Fruit fly (Drosophila melanogaster): ENCODE results near the gene Edc3.

The Edc3 gene

DNA sequence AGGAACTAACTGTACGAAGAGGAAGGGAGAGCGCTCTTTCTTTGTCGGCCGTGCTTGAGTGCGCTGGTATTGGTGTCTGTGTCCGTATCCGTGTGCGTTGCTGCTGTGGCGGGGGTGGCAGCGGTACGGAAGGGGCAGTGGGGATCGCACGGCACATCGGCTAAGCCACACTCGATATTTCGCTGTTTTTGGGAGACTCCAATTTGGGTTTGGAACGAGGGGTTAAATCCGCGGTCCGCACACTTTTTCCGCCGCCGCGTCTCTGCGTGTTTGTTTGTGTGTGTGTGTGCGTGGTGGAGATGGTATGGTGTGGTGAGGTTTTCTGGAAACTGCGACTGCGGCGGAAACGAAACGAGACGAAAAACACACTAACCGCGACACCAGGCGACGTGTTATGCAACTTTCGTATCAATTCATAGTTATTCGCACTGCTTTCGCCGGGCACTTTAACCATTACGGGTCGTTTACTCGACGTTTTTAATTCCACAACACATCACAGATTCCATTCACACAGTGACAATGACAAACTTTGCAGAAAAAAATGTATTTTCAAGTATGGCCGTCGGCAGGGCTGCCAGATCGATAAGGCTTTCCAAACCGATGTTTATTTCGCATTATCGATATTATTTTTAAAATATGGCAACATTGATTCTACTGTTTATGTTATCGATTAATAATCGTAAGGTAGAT lies 27.7 kb upstream of the Edc3 start, which contains the start of gene CycT (continued):
- TF ChIP-seq CG10565 (GFP tag; optimal IDR thresholded peaks at IDR 0.05) (no peak), NK7.1 (GFP tag; optimal IDR thresholded peaks at IDR 0.05) (no peak), CG14710 (tag; optimal IDR thresholded peaks at IDR 0.05) (peak; percentile 70), CG34422 (GFP tag; IDR thresholded peaks at IDR 0.05) (peak; percentile 56; the same call in 2 of the 3 replicates), ase (GFP tag; IDR thresholded peaks at IDR 0.05) (no peak), Mad (GFP tag; optimal IDR thresholded peaks at IDR 0.05) (peak; percentile 0), CG17385 (GFP tag; optimal IDR thresholded peaks at IDR 0.05) (peak; percentile 52), CG12391 (tag; optimal IDR thresholded peaks at IDR 0.05) (peak; percentile 43), bbx (GFP tag; IDR thresholded peaks at IDR 0.05; ENCODE audit: partially characterized antibody) (peak; percentile 93), CG8281 (tag; optimal IDR thresholded peaks at IDR 0.05) (no peak), dan (GFP tag; IDR thresholded peaks at IDR 0.05) (no peak), CG6765 (GFP tag; optimal IDR thresholded peaks at IDR 0.05) (peak; percentile 83), gcm (GFP tag; optimal IDR thresholded peaks at IDR 0.05) (peak; percentile 20), CG1233 (GFP tag; optimal IDR thresholded peaks at IDR 0.05) (peak; percentile 59), CG6654 (GFP tag; optimal IDR thresholded peaks at IDR 0.05) (no peak), CG43689 (GFP tag; IDR thresholded peaks at IDR 0.05) (no peak), trem (tag; optimal IDR thresholded peaks at IDR 0.05) (peak; percentile 73), crc (GFP tag; optimal IDR thresholded peaks at IDR 0.05) (no peak), Meics (GFP tag; optimal IDR thresholded peaks at IDR 0.05) (peak; percentile 63), ind (GFP tag; optimal IDR thresholded peaks at IDR 0.05) (no peak), pnt (GFP tag; optimal IDR thresholded peaks at IDR 0.05) (no peak), Ptx1 (GFP tag; IDR thresholded peaks at IDR 0.05) (no peak), Side (GFP tag; optimal IDR thresholded peaks at IDR 0.05) (peak; percentile 13), CG10959 (GFP tag; IDR thresholded peaks at IDR 0.05) (no peak), CG2129 (GFP tag; IDR thresholded peaks at IDR 0.05; ENCODE audit: partially characterized antibody) (peak; percentile 83), ATbp (GFP tag; optimal IDR thresholded peaks at IDR 0.05) (no peak), Hr51 (GFP tag; optimal IDR thresholded peaks at IDR 0.05) (no peak), CG1792 (GFP tag; optimal IDR thresholded peaks at IDR 0.05) (no peak), CG1602 (GFP tag; optimal IDR thresholded peaks at IDR 0.05) (no peak), CG10654 (GFP tag; optimal IDR thresholded peaks at IDR 0.05) (no peak), Mes4 (GFP tag; optimal IDR thresholded peaks at IDR 0.05) (peak; percentile 33), Dek (tag; optimal IDR thresholded peaks at IDR 0.05) (peak; percentile 6), dm (GFP tag; optimal IDR thresholded peaks at IDR 0.05) (peak; percentile 82), Lhr (GFP tag; optimal IDR thresholded peaks at IDR 0.05) (peak; percentile 51), pfk (GFP tag; optimal IDR thresholded peaks at IDR 0.05) (peak; percentile 74), CG17829 (tag; optimal IDR thresholded peaks at IDR 0.05) (peak; percentile 53), YL-1 (GFP tag; optimal IDR thresholded peaks at IDR 0.05) (peak; percentile 100), CG7271 (tag; optimal IDR thresholded peaks at IDR 0.05) (no peak), pzg (GFP tag; optimal IDR thresholded peaks at IDR 0.05) (peak; percentile 84), nerfin-1 (tag; optimal IDR thresholded peaks at IDR 0.05) (peak; percentile 68), CG33213 (GFP tag; optimal IDR thresholded peaks at IDR 0.05) (peak; percentile 10), ash1 (GFP tag; optimal IDR thresholded peaks at IDR 0.05) (no peak), unpg (GFP tag; optimal IDR thresholded peaks at IDR 0.05) (peak; percentile 50), Atf3 (GFP tag; optimal IDR thresholded peaks at IDR 0.05) (no peak), Pdp1 (GFP tag; optimal IDR thresholded peaks at IDR 0.05) (peak in 1 of 2 experiments; percentile 100), CG12769 (tag; optimal IDR thresholded peaks at IDR 0.05) (peak; percentile 16), CG3065 (GFP tag; optimal IDR thresholded peaks at IDR 0.05) (no peak), CG3281 (GFP tag; optimal IDR thresholded peaks at IDR 0.05) (peak; percentile 74), Deaf1 (tag; optimal IDR thresholded peaks at IDR 0.05) (no peak)
